Worm (Caenorhabditis elegans) whole organism, L3 larva: ENCODE measurements around the gene rpl-7A.

Source experiments
- R02D3.7 ChIP-seq: fragments of 150-350 bp; optimal IDR thresholded peaks from 2 replicates; lab custom pipeline; 2014; ENCODE audit warnings: missing biosample characterization, missing genetic modification characterization
- aly-2 ChIP-seq: fragments of 150-350 bp; optimal IDR thresholded peaks from 2 replicates; lab custom pipeline; 2014; ENCODE audit warnings: missing biosample characterization, missing genetic modification characterization
- ceh-16 ChIP-seq: sonication (generic microtip); optimal IDR thresholded peaks from 2 replicates; lab custom pipeline; 2017; ENCODE audit warnings: missing biosample characterization, missing genetic modification characterization
- ceh-28 ChIP-seq: fragments of 150-350 bp; optimal IDR thresholded peaks from 2 replicates; lab custom pipeline; 2014; ENCODE audit warnings: missing biosample characterization, missing genetic modification reagents, missing genetic modification characterization
- ceh-82 ChIP-seq: fragments of 150-350 bp; optimal IDR thresholded peaks from 2 replicates; lab custom pipeline; 2014; ENCODE audit warnings: missing biosample characterization, missing genetic modification characterization
- ceh-9 ChIP-seq: sonication (generic microtip); optimal IDR thresholded peaks from 2 replicates; lab custom pipeline; 2018; ENCODE audit warnings: missing biosample characterization, missing genetic modification characterization
- egl-27 ChIP-seq: sonication (generic microtip); optimal IDR thresholded peaks from 4 replicates; lab custom pipeline; 2017; ENCODE audit warnings: missing biosample characterization, missing genetic modification reagents, missing genetic modification characterization
- egl-5 ChIP-seq: fragments of 150-350 bp; optimal IDR thresholded peaks from 2 replicates; lab custom pipeline; 2017; ENCODE audit warnings: missing biosample characterization, missing genetic modification reagents, missing genetic modification characterization, inconsistent platforms
- elt-1 ChIP-seq: fragments of 150-350 bp; optimal IDR thresholded peaks from 2 replicates; lab custom pipeline; 2014; ENCODE audit warnings: missing biosample characterization, missing genetic modification characterization
- elt-2 ChIP-seq: sonication (generic microtip); optimal IDR thresholded peaks from 2 replicates; lab custom pipeline; 2016; ENCODE audit warnings: missing genetic modification reagents, mild to moderate bottlenecking, missing genetic modification characterization, missing compliant biosample characterization
- elt-3 ChIP-seq, 3 experiments: fragments of 150-350 bp in 1 of 3; sonication (generic microtip) in 2 of 3; optimal IDR thresholded peaks; 2 replicates in 2 of 3; 4 replicates in 1 of 3; lab custom pipeline; 2014 to 2017; ENCODE audit warnings: missing biosample characterization in 3 of 3, missing genetic modification characterization in 3 of 3
- eor-1 ChIP-seq, 2 experiments: fragments of 150-350 bp; optimal IDR thresholded peaks; 2 replicates each; lab custom pipeline; 2014 to 2018; ENCODE audit warnings: missing biosample characterization in 2 of 2, missing genetic modification characterization in 2 of 2
- fkh-2 ChIP-seq: fragments of 150-350 bp; optimal IDR thresholded peaks from 2 replicates; lab custom pipeline; 2014; ENCODE audit warnings: missing biosample characterization, missing genetic modification reagents, missing genetic modification characterization
- fos-1 ChIP-seq: fragments of 150-350 bp; optimal IDR thresholded peaks from 2 replicates; lab custom pipeline; 2014; ENCODE audit warnings: missing biosample characterization, missing genetic modification characterization
- hmg-11 ChIP-seq: sonication (generic microtip); optimal IDR thresholded peaks from 2 replicates; lab custom pipeline; 2016; ENCODE audit warnings: missing genetic modification characterization, missing compliant biosample characterization
- jun-1 ChIP-seq: fragments of 150-350 bp; optimal IDR thresholded peaks from 2 replicates; lab custom pipeline; 2014; ENCODE audit warnings: missing biosample characterization, missing genetic modification reagents, missing genetic modification characterization
- lin-15B ChIP-seq: fragments of 150-350 bp; optimal IDR thresholded peaks from 2 replicates; lab custom pipeline; 2014; ENCODE audit warnings: missing biosample characterization, missing genetic modification characterization
- lin-39 ChIP-seq: fragments of 150-350 bp; optimal IDR thresholded peaks from 2 replicates; lab custom pipeline; 2018; ENCODE audit warnings: missing biosample characterization, missing genetic modification reagents, missing genetic modification characterization
- mdl-1 ChIP-seq: fragments of 150-350 bp; optimal IDR thresholded peaks from 2 replicates; lab custom pipeline; 2014; ENCODE audit warnings: missing biosample characterization, missing genetic modification characterization
- nfya-1 ChIP-seq: sonication (generic microtip); optimal IDR thresholded peaks from 2 replicates; lab custom pipeline; 2017; ENCODE audit warnings: missing genetic modification characterization, mild to moderate bottlenecking, missing compliant biosample characterization, antibody characterized with exemption, moderate library complexity; ENCODE audit not compliant: insufficient read depth
- nhr-12 ChIP-seq: fragments of 150-350 bp; optimal IDR thresholded peaks from 2 replicates; lab custom pipeline; 2014; ENCODE audit warnings: missing biosample characterization, missing genetic modification characterization
- nhr-23 ChIP-seq: fragments of 150-350 bp; optimal IDR thresholded peaks from 2 replicates; lab custom pipeline; 2014; ENCODE audit warnings: missing biosample characterization, missing genetic modification reagents, missing genetic modification characterization
- nhr-237 ChIP-seq: fragments of 150-350 bp; optimal IDR thresholded peaks from 2 replicates; lab custom pipeline; 2014; ENCODE audit warnings: missing biosample characterization, missing genetic modification characterization
- nhr-25 ChIP-seq: sonication (generic microtip); optimal IDR thresholded peaks from 2 replicates; lab custom pipeline; 2017; ENCODE audit warnings: missing biosample characterization, missing genetic modification characterization
- nhr-28 ChIP-seq: fragments of 150-350 bp; optimal IDR thresholded peaks from 2 replicates; lab custom pipeline; 2014; ENCODE audit warnings: missing biosample characterization, missing genetic modification characterization
- nhr-43 ChIP-seq: sonication (generic microtip); optimal IDR thresholded peaks from 2 replicates; lab custom pipeline; 2016; ENCODE audit warnings: mild to moderate bottlenecking, missing genetic modification characterization, missing compliant biosample characterization; ENCODE audit not compliant: poor library complexity, severe bottlenecking
- nhr-67 ChIP-seq: fragments of 150-350 bp; optimal IDR thresholded peaks from 2 replicates; lab custom pipeline; 2014; ENCODE audit warnings: missing biosample characterization, missing genetic modification characterization
- nhr-76 ChIP-seq: fragments of 150-350 bp; sonication (generic microtip); optimal IDR thresholded peaks from 5 replicates; lab custom pipeline; 2014; ENCODE audit warnings: missing biosample characterization, missing genetic modification characterization
- pha-4 ChIP-seq: fragments of 150-350 bp; optimal IDR thresholded peaks from 2 replicates; lab custom pipeline; 2014; ENCODE audit warnings: missing biosample characterization, missing genetic modification reagents, missing genetic modification characterization
- pqm-1 ChIP-seq: fragments of 150-350 bp; optimal IDR thresholded peaks from 2 replicates; lab custom pipeline; 2017; ENCODE audit warnings: missing biosample characterization, missing genetic modification characterization, inconsistent platforms
- skn-1 ChIP-seq: fragments of 150-350 bp; optimal IDR thresholded peaks from 2 replicates; lab custom pipeline; 2014; ENCODE audit warnings: missing biosample characterization, missing genetic modification characterization
- snpc-4 ChIP-seq: fragments of 150-350 bp; optimal IDR thresholded peaks from 2 replicates; lab custom pipeline; 2014; ENCODE audit warnings: missing biosample characterization, missing genetic modification characterization
- tbx-2 ChIP-seq: sonication (generic microtip); optimal IDR thresholded peaks from 2 replicates; lab custom pipeline; 2016; ENCODE audit warnings: mild to moderate bottlenecking, missing genetic modification characterization, missing compliant biosample characterization
- unc-39 ChIP-seq: sonication (generic microtip); optimal IDR thresholded peaks from 4 replicates; lab custom pipeline; 2017; ENCODE audit warnings: missing biosample characterization, missing genetic modification characterization
- unc-62 ChIP-seq: fragments of 150-350 bp; sonication (generic microtip); optimal IDR thresholded peaks from 4 replicates; lab custom pipeline; 2014; ENCODE audit warnings: missing biosample characterization, missing genetic modification reagents, missing genetic modification characterization
- ztf-11 ChIP-seq: fragments of 150-350 bp; optimal IDR thresholded peaks from 2 replicates; lab custom pipeline; 2014; ENCODE audit warnings: missing biosample characterization, missing genetic modification characterization

The rpl-7A gene

ce11 chrIV:4393488-4393887, 3.1 kb upstream of the rpl-7A start:
- no peak for TF ChIP-seq nhr-43 (tag; lab: Kevin White, UChicago)
- TF ChIP-seq ceh-16 = no peak
- no peak for TF ChIP-seq eor-1 (tag; optimal IDR thresholded peaks at IDR 0.05; lab: Kevin White, UChicago)
- TF ChIP-seq nfya-1 (tag; lab: Kevin White, UChicago) = no peak
- no peak for TF ChIP-seq ceh-82 (tag; lab: Kevin White, UChicago)
- no peak for TF ChIP-seq elt-1 (tag; lab: Kevin White, UChicago)
- TF ChIP-seq unc-62 = no peak
- TF ChIP-seq R02D3.7 (tag; lab: Kevin White, UChicago) = no peak
- TF ChIP-seq aly-2 (tag; lab: Kevin White, UChicago) = no peak
- TF ChIP-seq unc-39 (tag; lab: Kevin White, UChicago) = no peak

ce11 chrIV:4388854-4389253, 1.5 kb downstream of the rpl-7A start:
- peak; percentile 4 for TF ChIP-seq elt-2

- TF ChIP-seq elt-2 (peak; percentile 70), nhr-237 (tag; lab: Kevin White, UChicago) (no peak), ceh-28 (peak; percentile 24), egl-27 (no peak), unc-62 (no peak), nhr-12 (no peak), ceh-16 (no peak)
- TF ChIP-seq, all 47 proteins: peak for 2
Measured at ce11 chrIV:4386351-4386750, 4.0 kb downstream of the rpl-7A start, which contains the start of gene tald-1. Gene tald-1, plus strand, starts transcription at chrIV:4386651.

- TF ChIP-seq fkh-2 (tag; lab: Kevin White, UChicago) (no peak), lin-39 (tag; lab: Kevin White, UChicago) (no peak), skn-1 (tag; lab: Kevin White, UChicago) (no peak), ceh-9 (no peak), unc-39 (tag; lab: Kevin White, UChicago) (no peak), jun-1 (tag; lab: Kevin White, UChicago) (no peak), nhr-28 (tag; lab: Kevin White, UChicago) (no peak), snpc-4 (no peak), ztf-11 (tag; lab: Kevin White, UChicago) (no peak), fos-1 (tag; lab: Kevin White, UChicago) (no peak), ceh-82 (tag; lab: Kevin White, UChicago) (no peak), ceh-28 (no peak), hmg-11 (tag; lab: Kevin White, UChicago) (no peak)
Measured at ce11 chrIV:4369116-4369515, 21.3 kb downstream of the rpl-7A start.

- TF ChIP-seq fkh-2 (tag; lab: Kevin White, UChicago) = no peak
- no peak for TF ChIP-seq jun-1 (tag; lab: Kevin White, UChicago)
- TF ChIP-seq R02D3.7 (tag; lab: Kevin White, UChicago) = peak; percentile 10
- no peak for TF ChIP-seq nfya-1 (tag; lab: Kevin White, UChicago)
- TF ChIP-seq elt-3 (tag; optimal IDR thresholded peaks at IDR 0.05; lab: Kevin White, UChicago) = no peak
- TF ChIP-seq egl-5 (tag; lab: Kevin White, UChicago) = peak; percentile 47
- no peak for TF ChIP-seq tbx-2 (tag; lab: Kevin White, UChicago)
- no peak for TF ChIP-seq pha-4 (tag; lab: Kevin White, UChicago)
- TF ChIP-seq nhr-23 (tag; lab: Kevin White, UChicago) = peak; percentile 68
- no peak for TF ChIP-seq ztf-11 (tag; lab: Kevin White, UChicago)
- TF ChIP-seq nhr-28 (tag; lab: Kevin White, UChicago) = no peak
- peak; percentile 71 for TF ChIP-seq lin-15B (tag; lab: Kevin White, UChicago)
- no peak for TF ChIP-seq unc-39 (tag; lab: Kevin White, UChicago)
- TF ChIP-seq eor-1 (tag; optimal IDR thresholded peaks at IDR 0.05; lab: Kevin White, UChicago) = no peak
- TF ChIP-seq nhr-67 (tag; lab: Kevin White, UChicago) = no peak
- no peak for TF ChIP-seq mdl-1
- TF ChIP-seq ceh-16 = no peak
- no peak for TF ChIP-seq pqm-1 (tag; lab: Kevin White, UChicago)
- TF ChIP-seq nhr-25 = peak; percentile 25
- TF ChIP-seq ceh-9 = no peak
- no peak for TF ChIP-seq nhr-76 (tag; lab: Kevin White, UChicago)
- peak; percentile 63 for TF ChIP-seq hmg-11 (tag; lab: Kevin White, UChicago)
- TF ChIP-seq snpc-4 = no peak
- no peak for TF ChIP-seq nhr-12
- no peak for TF ChIP-seq lin-39 (tag; lab: Kevin White, UChicago)
Measured at ce11 chrIV:4360497-4360896, 29.9 kb downstream of the rpl-7A start, which contains the start of gene F55F10.1. Gene F55F10.1, plus strand, starts transcription at chrIV:4360837.
